Fruit fly (Drosophila melanogaster) whole organism, embryonic: Measurements from ENCODE around the gene RpL24-like.
A peak's percentile ranks its signal among the peaks of the same experiment; 100 is the strongest.

ENCODE experiments used
- BtbVII ChIP-seq: fragments of 200-800 bp; sonication (Bioruptor generic); optimal IDR thresholded peaks from 3 replicates; lab custom pipeline; 2017; ENCODE audit warnings: missing biosample characterization, mild to moderate bottlenecking, missing genetic modification characterization
- CG10654 ChIP-seq: fragments of 200-800 bp; sonication (Bioruptor generic); optimal IDR thresholded peaks from 2 replicates; lab custom pipeline; 2016; ENCODE audit warnings: missing biosample characterization, missing genetic modification characterization
- CG10979 ChIP-seq: fragments of 200-800 bp; sonication (Bioruptor generic); optimal IDR thresholded peaks from 2 replicates; lab custom pipeline; 2018; ENCODE audit warnings: missing biosample characterization, mild to moderate bottlenecking, missing genetic modification characterization, moderate library complexity
- CG12071 ChIP-seq: fragments of 200-800 bp; sonication (Bioruptor generic); optimal IDR thresholded peaks from 3 replicates; lab custom pipeline; 2018; ENCODE audit warnings: missing biosample characterization, mild to moderate bottlenecking, missing genetic modification characterization
- CG12219 ChIP-seq: fragments of 200-800 bp; sonication (Bioruptor generic); optimal IDR thresholded peaks from 3 replicates; lab custom pipeline; 2018; ENCODE audit warnings: missing biosample characterization, mild to moderate bottlenecking, missing genetic modification characterization
- CG12942 ChIP-seq: fragments of 200-800 bp; sonication (Bioruptor generic); optimal IDR thresholded peaks from 3 replicates; lab custom pipeline; 2016; ENCODE audit warnings: missing biosample characterization, missing genetic modification characterization
- CG15011 ChIP-seq: fragments of 200-800 bp; sonication (Bioruptor generic); optimal IDR thresholded peaks from 3 replicates; lab custom pipeline; 2018; ENCODE audit warnings: missing biosample characterization, mild to moderate bottlenecking, missing genetic modification characterization
- CG17359 ChIP-seq: fragments of 200-800 bp; sonication (Bioruptor generic); optimal IDR thresholded peaks from 3 replicates; lab custom pipeline; 2018; ENCODE audit warnings: missing biosample characterization, mild to moderate bottlenecking, missing genetic modification characterization, moderate library complexity
- CG30431 ChIP-seq: fragments of 200-800 bp; sonication (Bioruptor generic); optimal IDR thresholded peaks from 2 replicates; lab custom pipeline; 2017; ENCODE audit warnings: missing biosample characterization, missing genetic modification characterization
- CG32767 ChIP-seq: fragments of 200-800 bp; sonication (Bioruptor generic); IDR thresholded peaks from 2 replicates; pipeline ENCODE4 v1.3.6; 2022; ENCODE audit warnings: missing biosample characterization, missing genetic modification characterization
- CG32772 ChIP-seq: fragments of 200-800 bp; sonication (Bioruptor generic); IDR thresholded peaks from 2 replicates; pipeline ENCODE4 v1.3.6; 2022; ENCODE audit warnings: missing biosample characterization, missing genetic modification characterization
- CG33213 ChIP-seq: fragments of 200-800 bp; sonication (Bioruptor generic); optimal IDR thresholded peaks from 3 replicates; lab custom pipeline; 2016; ENCODE audit warnings: missing biosample characterization, missing genetic modification characterization
- CG34422 ChIP-seq: fragments of 200-800 bp; sonication (Bioruptor generic); IDR thresholded peaks from 3 replicates; pipeline ENCODE4 v1.3.6; 2022; ENCODE audit warnings: missing biosample characterization, missing genetic modification characterization
- CG5180 ChIP-seq: fragments of 200-800 bp; sonication (Bioruptor generic); optimal IDR thresholded peaks from 3 replicates; lab custom pipeline; 2017; ENCODE audit warnings: missing biosample characterization, missing genetic modification characterization, mild to moderate bottlenecking, moderate library complexity, missing genetic modification reagents
- CG6854 ChIP-seq: fragments of 200-800 bp; sonication (Bioruptor generic); optimal IDR thresholded peaks from 3 replicates; lab custom pipeline; 2017; ENCODE audit warnings: missing biosample characterization, mild to moderate bottlenecking, missing genetic modification characterization
- CG7745 ChIP-seq: fragments of 200-800 bp; sonication (Bioruptor generic); optimal IDR thresholded peaks from 2 replicates; lab custom pipeline; 2018; ENCODE audit warnings: missing biosample characterization, mild to moderate bottlenecking, missing genetic modification characterization, moderate library complexity
- CG7786 ChIP-seq: fragments of 200-800 bp; sonication (Bioruptor generic); optimal IDR thresholded peaks from 2 replicates; lab custom pipeline; 2016; ENCODE audit warnings: missing biosample characterization, missing genetic modification characterization
- CG7928 ChIP-seq: fragments of 200-800 bp; sonication (Bioruptor generic); optimal IDR thresholded peaks from 2 replicates; lab custom pipeline; 2017; ENCODE audit warnings: missing biosample characterization, mild to moderate bottlenecking, missing genetic modification characterization
- CG8281 ChIP-seq: fragments of 200-800 bp; sonication (Bioruptor generic); optimal IDR thresholded peaks from 2 replicates; lab custom pipeline; 2018; ENCODE audit warnings: missing biosample characterization, mild to moderate bottlenecking, missing genetic modification characterization, moderate library complexity
- CG8290 ChIP-seq, 3 experiments: fragments of 200-800 bp; sonication (Bioruptor generic); optimal IDR thresholded peaks; 2 replicates each; lab custom pipeline; 2016 to 2019; ENCODE audit warnings: missing biosample characterization in 3 of 3, missing genetic modification characterization in 3 of 3, mild to moderate bottlenecking in 2 of 3, moderate library complexity in 1 of 3
- CG9797 ChIP-seq: fragments of 200-800 bp; sonication (Bioruptor generic); optimal IDR thresholded peaks from 3 replicates; lab custom pipeline; 2018; ENCODE audit warnings: missing biosample characterization, mild to moderate bottlenecking, missing genetic modification characterization
- CG9876 ChIP-seq: fragments of 200-800 bp; sonication (Bioruptor generic); optimal IDR thresholded peaks from 2 replicates; lab custom pipeline; 2016; ENCODE audit warnings: missing biosample characterization, missing genetic modification characterization
- Doc3 ChIP-seq: fragments of 200-800 bp; sonication (Bioruptor generic); IDR thresholded peaks from 3 replicates; pipeline ENCODE4 v1.3.6; 2022; ENCODE audit warnings: missing biosample characterization, missing genetic modification characterization; ENCODE audit not compliant: partially characterized antibody
- H15 ChIP-seq: fragments of 200-800 bp; sonication (Bioruptor generic); IDR thresholded peaks from 3 replicates; pipeline ENCODE4 v1.3.6; 2022; ENCODE audit warnings: missing biosample characterization, missing genetic modification characterization
- H2.0 ChIP-seq: fragments of 200-800 bp; sonication (Bioruptor generic); IDR thresholded peaks from 2 replicates; pipeline ENCODE4 v1.3.6; 2022; ENCODE audit warnings: missing biosample characterization, missing genetic modification characterization
- Oli ChIP-seq: fragments of 200-800 bp; sonication (Bioruptor generic); optimal IDR thresholded peaks from 2 replicates; lab custom pipeline; 2018; ENCODE audit warnings: missing biosample characterization, mild to moderate bottlenecking, missing genetic modification characterization, moderate library complexity
- PHDP ChIP-seq: fragments of 200-800 bp; sonication (Bioruptor generic); optimal IDR thresholded peaks from 3 replicates; lab custom pipeline; 2018; ENCODE audit warnings: missing biosample characterization, mild to moderate bottlenecking, missing genetic modification characterization, moderate library complexity
- Pdp1 ChIP-seq, 2 experiments: fragments of 200-800 bp; sonication (Bioruptor generic); optimal IDR thresholded peaks; 3 replicates each; lab custom pipeline; 2016; ENCODE audit warnings: missing biosample characterization in 2 of 2, missing genetic modification characterization in 2 of 2, mild to moderate bottlenecking in 1 of 2, moderate library complexity in 1 of 2
- Vsx1 ChIP-seq: fragments of 200-800 bp; sonication (Bioruptor generic); optimal IDR thresholded peaks from 2 replicates; lab custom pipeline; 2017; ENCODE audit warnings: missing biosample characterization, mild to moderate bottlenecking, missing genetic modification characterization, missing genetic modification reagents
- ac ChIP-seq: fragments of 200-800 bp; sonication (Bioruptor generic); optimal IDR thresholded peaks from 3 replicates; lab custom pipeline; 2017; ENCODE audit warnings: missing biosample characterization, mild to moderate bottlenecking, missing genetic modification characterization
- ap ChIP-seq: fragments of 200-800 bp; sonication (Bioruptor generic); IDR thresholded peaks from 2 replicates; pipeline ENCODE4 v1.3.6; 2022; ENCODE audit warnings: missing biosample characterization, missing genetic modification characterization
- cad ChIP-seq: fragments of >200 bp; optimal IDR thresholded peaks from 2 replicates; lab custom pipeline; 2017; ENCODE audit warnings: missing biosample characterization, missing genetic modification characterization
- chn ChIP-seq: fragments of 200-800 bp; sonication (Bioruptor generic); optimal IDR thresholded peaks from 2 replicates; lab custom pipeline; 2016; ENCODE audit warnings: missing biosample characterization, missing genetic modification characterization
- crol ChIP-seq: fragments of 200-800 bp; sonication (Bioruptor generic); IDR thresholded peaks from 2 replicates; pipeline ENCODE4 v1.3.6; 2022; ENCODE audit warnings: missing biosample characterization, missing genetic modification characterization
- dm ChIP-seq: fragments of 200-800 bp; sonication (Bioruptor generic); optimal IDR thresholded peaks from 3 replicates; lab custom pipeline; 2016; ENCODE audit warnings: missing biosample characterization, missing genetic modification characterization
- emc ChIP-seq: fragments of 200-800 bp; sonication (Bioruptor generic); optimal IDR thresholded peaks from 2 replicates; lab custom pipeline; 2016; ENCODE audit warnings: missing biosample characterization, missing genetic modification characterization
- gfzf ChIP-seq: fragments of 200-800 bp; sonication (Bioruptor generic); optimal IDR thresholded peaks from 2 replicates; lab custom pipeline; 2016; ENCODE audit warnings: missing biosample characterization, mild to moderate bottlenecking, missing genetic modification characterization, moderate library complexity
- hbn ChIP-seq: fragments of 200-800 bp; sonication (Bioruptor generic); IDR thresholded peaks from 2 replicates; pipeline ENCODE4 v1.3.6; 2022; ENCODE audit warnings: missing biosample characterization, missing genetic modification characterization; ENCODE audit not compliant: partially characterized antibody
- insv ChIP-seq, 2 experiments: fragments of 200-800 bp; sonication (Bioruptor generic); optimal IDR thresholded peaks; 3 replicates each; lab custom pipeline; 2016 to 2018; ENCODE audit warnings: missing biosample characterization in 2 of 2, missing genetic modification characterization in 2 of 2
- inv ChIP-seq: fragments of 200-800 bp; sonication (Bioruptor generic); IDR thresholded peaks from 2 replicates; pipeline ENCODE4 v1.3.6; 2022; ENCODE audit warnings: missing biosample characterization, missing genetic modification characterization; ENCODE audit not compliant: partially characterized antibody
- kah ChIP-seq: fragments of 200-800 bp; sonication (Bioruptor generic); optimal IDR thresholded peaks from 2 replicates; lab custom pipeline; 2018; ENCODE audit warnings: missing biosample characterization, mild to moderate bottlenecking, missing genetic modification characterization
- nerfin-2 ChIP-seq: fragments of 200-800 bp; sonication (Bioruptor generic); IDR thresholded peaks from 2 replicates; pipeline ENCODE4 v1.3.6; 2022; ENCODE audit warnings: missing biosample characterization, missing genetic modification characterization; ENCODE audit not compliant: partially characterized antibody
- phol ChIP-seq: fragments of 200-800 bp; sonication (Bioruptor generic); optimal IDR thresholded peaks from 3 replicates; lab custom pipeline; 2018; ENCODE audit warnings: missing biosample characterization, mild to moderate bottlenecking, missing genetic modification characterization, moderate library complexity
- psq ChIP-seq: fragments of 200-800 bp; sonication (Bioruptor generic); optimal IDR thresholded peaks from 2 replicates; lab custom pipeline; 2017; ENCODE audit warnings: missing biosample characterization, missing genetic modification characterization
- tll ChIP-seq, 2 experiments: fragments of 200-800 bp in 1 of 2; fragments of >200 bp in 1 of 2; sonication (Bioruptor generic) in 1 of 2; optimal IDR thresholded peaks; 2 replicates each; lab custom pipeline; 2017 to 2019; ENCODE audit warnings: missing biosample characterization in 2 of 2, missing genetic modification characterization in 2 of 2, mild to moderate bottlenecking in 1 of 2, moderate library complexity in 1 of 2
- usp ChIP-seq: fragments of >200 bp; optimal IDR thresholded peaks from 2 replicates; lab custom pipeline; 2017; ENCODE audit warnings: missing biosample characterization, missing genetic modification characterization
- vvl ChIP-seq: fragments of 200-800 bp; sonication (Bioruptor generic); IDR thresholded peaks from 2 replicates; pipeline ENCODE4 v1.3.6; 2022; ENCODE audit warnings: missing biosample characterization, missing genetic modification characterization
- zen ChIP-seq: fragments of 200-800 bp; sonication (Bioruptor generic); optimal IDR thresholded peaks from 3 replicates; lab custom pipeline; 2018; ENCODE audit warnings: missing biosample characterization, mild to moderate bottlenecking, missing genetic modification characterization, moderate library complexity

The RpL24-like gene

DNA sequence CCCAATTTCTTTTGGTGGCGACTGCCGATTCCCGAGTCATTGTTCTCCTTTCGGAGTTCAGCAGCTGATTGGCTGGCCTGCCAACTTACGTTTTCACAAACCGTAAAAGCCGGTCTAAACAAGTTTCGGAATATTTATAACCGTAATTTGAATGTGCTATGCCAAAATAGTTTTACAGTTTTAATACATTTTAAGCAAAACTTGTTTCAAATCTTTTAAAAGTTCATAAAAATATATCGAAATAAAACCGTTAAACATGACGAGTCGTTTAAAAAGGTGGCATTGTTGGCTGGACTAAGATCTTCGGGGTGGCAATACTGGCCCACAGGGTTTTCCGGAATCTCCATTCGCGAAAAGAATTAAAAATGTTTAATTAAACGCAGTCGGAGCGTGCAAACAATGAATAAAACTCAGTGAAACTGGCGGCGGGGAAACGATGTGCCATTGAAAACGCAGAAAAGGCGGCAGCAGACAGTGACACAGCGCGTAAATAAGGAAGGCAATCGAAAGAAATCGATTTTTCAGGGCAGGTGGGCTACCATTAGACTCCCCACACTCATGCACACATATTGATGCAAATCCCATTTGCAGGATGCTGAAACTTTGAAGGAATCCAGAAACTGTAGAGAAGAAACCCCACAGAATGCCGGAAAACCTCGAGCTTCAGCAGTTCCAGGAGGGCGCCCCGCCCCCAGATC, 4.3 kb upstream of the RpL24-like start, which contains the start of the genes Exd2 and CG5281:
Gene Exd2 (minus strand): TSS at position 167 of the 698 bp plus-strand sequence.
Gene CG5281 (plus strand): TSS at position 314 of the 698 bp plus-strand sequence.
- TF ChIP-seq Oli (tag; lab: Kevin White, UChicago) (peak; percentile 48), CG32772 (GFP tag; lab: Robert Waterston, UW) (no peak; the same call in 1 of the 2 replicates), kah (GFP tag; lab: Kevin White, UChicago) (no peak), CG8281 (tag; lab: Kevin White, UChicago) (no peak), CG7745 (tag; lab: Kevin White, UChicago) (no peak), CG7786 (peak; percentile 0), CG6854 (no peak), Pdp1 (GFP tag; optimal IDR thresholded peaks at IDR 0.05; lab: Kevin White, UChicago) (peak in 1 of 2 experiments; percentile 43), psq (GFP tag; lab: Kevin White, UChicago) (no peak), ap (GFP tag; lab: Robert Waterston, UW) (no peak), CG10654 (peak; percentile 50), vvl (GFP tag; lab: Robert Waterston, UW) (no peak; the same call in 1 of the 2 replicates), CG17359 (peak; percentile 53), usp (GFP tag; lab: Kevin White, UChicago) (no peak), CG30431 (GFP tag; lab: Kevin White, UChicago) (no peak), CG32767 (GFP tag; lab: Robert Waterston, UW) (no peak), CG5180 (GFP tag; lab: Kevin White, UChicago) (no peak), emc (GFP tag; lab: Kevin White, UChicago) (no peak), insv (GFP tag; optimal IDR thresholded peaks at IDR 0.05; lab: Kevin White, UChicago) (peak in 1 of 2 experiments; percentile 23), Vsx1 (GFP tag; lab: Kevin White, UChicago) (no peak), CG34422 (peak; percentile 55; the same call in 1 of the 3 replicates), chn (GFP tag; lab: Kevin White, UChicago) (peak; percentile 59), CG7928 (GFP tag; lab: Kevin White, UChicago) (peak; percentile 36), zen (tag; lab: Kevin White, UChicago) (peak; percentile 9), CG9876 (GFP tag; lab: Kevin White, UChicago) (peak; percentile 21), PHDP (tag; lab: Kevin White, UChicago) (peak; percentile 65), H2.0 (no peak; the same call in 1 of the 2 replicates), cad (GFP tag; lab: Kevin White, UChicago) (no peak), CG12219 (GFP tag; lab: Kevin White, UChicago) (peak; percentile 30), CG15011 (GFP tag; lab: Kevin White, UChicago) (no peak), CG10979 (tag; lab: Kevin White, UChicago) (peak; percentile 43), phol (peak; percentile 76), CG12071 (GFP tag; lab: Kevin White, UChicago) (peak; percentile 26), dm (GFP tag; lab: Kevin White, UChicago) (peak; percentile 60), CG8290 (GFP tag; optimal IDR thresholded peaks at IDR 0.05; lab: Kevin White, UChicago) (no peak), CG8290 (tag; optimal IDR thresholded peaks at IDR 0.05; lab: Kevin White, UChicago) (peak in 1 of 2 experiments; percentile 20), ac (GFP tag; lab: Kevin White, UChicago) (no peak), gfzf (GFP tag; lab: Kevin White, UChicago) (peak; percentile 26), CG9797 (GFP tag; lab: Kevin White, UChicago) (peak; percentile 36), tll (GFP tag; optimal IDR thresholded peaks at IDR 0.05; lab: Kevin White, UChicago) (peak in 1 of 2 experiments; percentile 4), inv (GFP tag; lab: Robert Waterston, UW) (no peak), nerfin-2 (GFP tag; lab: Robert Waterston, UW) (no peak), CG33213 (GFP tag; lab: Kevin White, UChicago) (peak; percentile 58), CG12942 (GFP tag; lab: Kevin White, UChicago) (peak; percentile 20), crol (GFP tag; lab: Robert Waterston, UW) (no peak), BtbVII (GFP tag; lab: Kevin White, UChicago) (no peak), Doc3 (GFP tag; lab: Robert Waterston, UW) (no peak), hbn (GFP tag; lab: Robert Waterston, UW) (no peak), H15 (no peak)
